Fruit fly (Drosophila melanogaster): Measurements from ENCODE around the gene beta-PheRS.
A peak's percentile ranks its signal among the peaks of the same experiment; 100 is the strongest.

beta-PheRS gene

dm6 chr3R:24294784-24295555 lies 42.5 kb upstream of the beta-PheRS start, which contains the start of gene crb (continued):
- TF ChIP-seq Eip74EF (GFP tag; optimal IDR thresholded peaks at IDR 0.05) (peak in 1 of 2 experiments; percentile 39), Mes4 (GFP tag; optimal IDR thresholded peaks at IDR 0.05) (peak; percentile 45), dysf (GFP tag; IDR thresholded peaks at IDR 0.05) (peak; percentile 48; the same call in 2 of the 3 replicates), TFAM (GFP tag; optimal IDR thresholded peaks at IDR 0.05) (no peak), CG3847 (GFP tag; IDR thresholded peaks at IDR 0.05) (peak; percentile 68), pzg (GFP tag; optimal IDR thresholded peaks at IDR 0.05) (peak; percentile 87), h (optimal IDR thresholded peaks at IDR 0.05) (no peak), CTCF (GFP tag; optimal IDR thresholded peaks at IDR 0.05) (no peak), chinmo (GFP tag; IDR thresholded peaks at IDR 0.05; ENCODE audit: partially characterized antibody) (peak; percentile 85), CG4854 (GFP tag; optimal IDR thresholded peaks at IDR 0.05) (peak; percentile 13), CG7928 (GFP tag; optimal IDR thresholded peaks at IDR 0.05) (no peak), trem (tag; optimal IDR thresholded peaks at IDR 0.05) (peak; percentile 52), ken (GFP tag; IDR thresholded peaks at IDR 0.05) (peak; percentile 7; the same call in 1 of the 3 replicates), Mrtf (GFP tag; IDR thresholded peaks at IDR 0.05) (no peak), ind (GFP tag; optimal IDR thresholded peaks at IDR 0.05) (peak; percentile 31), Pdp1 (GFP tag; optimal IDR thresholded peaks at IDR 0.05) (peak; percentile 55 to 85), CG4404 (GFP tag; IDR thresholded peaks at IDR 0.05) (no peak), B-H2 (GFP tag; optimal IDR thresholded peaks at IDR 0.05) (peak; percentile 73), Chrac-16 (GFP tag; optimal IDR thresholded peaks at IDR 0.05) (peak; percentile 41), CoRest (tag; optimal IDR thresholded peaks at IDR 0.05) (peak; percentile 54), Rfx (GFP tag; IDR thresholded peaks at IDR 0.05) (peak; percentile 66), jing (GFP tag; optimal IDR thresholded peaks at IDR 0.05) (no peak), pnt (GFP tag; optimal IDR thresholded peaks at IDR 0.05) (no peak), maf-S (GFP tag; optimal IDR thresholded peaks at IDR 0.05) (peak; percentile 60), CG3163 (GFP tag; optimal IDR thresholded peaks at IDR 0.05) (peak; percentile 24), Atf-2 (GFP tag; optimal IDR thresholded peaks at IDR 0.05) (no peak), CG15479 (GFP tag; optimal IDR thresholded peaks at IDR 0.05) (peak; percentile 21), vnd (GFP tag; IDR thresholded peaks at IDR 0.05; ENCODE audit: partially characterized antibody) (no peak), CG1832 (GFP tag; optimal IDR thresholded peaks at IDR 0.05) (no peak), HmgD (GFP tag; optimal IDR thresholded peaks at IDR 0.05) (peak; percentile 47), CG10209 (GFP tag; optimal IDR thresholded peaks at IDR 0.05) (peak; percentile 53), Ravus (GFP tag; IDR thresholded peaks at IDR 0.05) (no peak), CG9609 (GFP tag; optimal IDR thresholded peaks at IDR 0.05) (peak; percentile 18), dpn (GFP tag; optimal IDR thresholded peaks at IDR 0.05) (peak; percentile 46 to 64), CG6813 (GFP tag; optimal IDR thresholded peaks at IDR 0.05) (peak; percentile 20), H15 (GFP tag; IDR thresholded peaks at IDR 0.05) (0 out of 3 replicates have a peak, but pooled peaks have one; percentile 35), Awh (GFP tag; IDR thresholded peaks at IDR 0.05) (0 out of 2 replicates have a peak, but pooled peaks have one; percentile 29), ab (GFP tag; optimal IDR thresholded peaks at IDR 0.05) (no peak), trh (GFP tag; optimal IDR thresholded peaks at IDR 0.05) (no peak), fd102C (GFP tag; optimal IDR thresholded peaks at IDR 0.05) (peak; percentile 30), fd96Cb (tag; optimal IDR thresholded peaks at IDR 0.05) (no peak), MTF-1 (GFP tag; optimal IDR thresholded peaks at IDR 0.05; ENCODE audit: borderline replicate concordance) (peak; percentile 20), Hr78 (GFP tag; optimal IDR thresholded peaks at IDR 0.05) (peak in 1 of 2 experiments; percentile 98), Kr (GFP tag; optimal IDR thresholded peaks at IDR 0.05) (no peak), lola (GFP tag; optimal IDR thresholded peaks at IDR 0.05) (peak in 1 of 3 experiments; percentile 19), CG11696 (GFP tag; IDR thresholded peaks at IDR 0.05) (no peak), tna (GFP tag; IDR thresholded peaks at IDR 0.05; ENCODE audit: partially characterized antibody) (0 out of 2 replicates have a peak, but pooled peaks have one; percentile 26), Bteb2 (GFP tag; optimal IDR thresholded peaks at IDR 0.05) (peak; percentile 29), HLH3B (GFP tag; IDR thresholded peaks at IDR 0.05) (peak; percentile 46; the same call in 1 of the 2 replicates)

All from whole organism, embryonic.